Worm (Caenorhabditis elegans): ENCODE measurements around the gene fezf-1.

ce11 chrIV:13512112-13512569 is 46.2 kb downstream of the fezf-1 start, which contains the start of gene puf-3:
- no peak for TF ChIP-seq unc-62 (GFP tag; optimal IDR thresholded peaks at IDR 0.05 in 1 of 2)
- no peak for TF ChIP-seq unc-62 (tag; optimal IDR thresholded peaks at IDR 0.05)
- no peak for TF ChIP-seq lin-1 (GFP tag; IDR thresholded peaks at IDR 0.05)
- TF ChIP-seq sdz-12 (GFP tag; optimal IDR thresholded peaks at IDR 0.05) = no peak
- no peak for TF ChIP-seq nhr-6 (tag; optimal IDR thresholded peaks at IDR 0.05)
- TF ChIP-seq hlh-30 (tag; optimal IDR thresholded peaks at IDR 0.05; ENCODE audit: insufficient read depth) = no peak
- TF ChIP-seq nhr-76 (tag; optimal IDR thresholded peaks at IDR 0.05) = no peak
- no peak for TF ChIP-seq skn-1 (tag; optimal IDR thresholded peaks at IDR 0.05)
- no peak for TF ChIP-seq nhr-42 (GFP tag; IDR thresholded peaks at IDR 0.05)
- no peak for TF ChIP-seq jun-1 (tag; optimal IDR thresholded peaks at IDR 0.05)
- TF ChIP-seq mxl-2 (GFP tag; conservative IDR thresholded peaks at IDR 0.05) = no peak
- no peak for TF ChIP-seq mdt-29 (GFP tag; IDR thresholded peaks at IDR 0.05)
- TF ChIP-seq tag-97 (GFP tag; IDR thresholded peaks at IDR 0.05) = no peak
